Fruit fly (Drosophila melanogaster) whole organism, embryonic: Measurements from ENCODE around the gene CG8641.

Source experiments
- ATbp ChIP-seq: fragments of 200-800 bp; sonication (Bioruptor generic); optimal IDR thresholded peaks from 2 replicates; lab custom pipeline; 2017; ENCODE audit warnings: missing biosample characterization, mild to moderate bottlenecking, missing genetic modification characterization, missing genetic modification reagents
- CG10274 ChIP-seq: fragments of 200-800 bp; sonication (Bioruptor generic); optimal IDR thresholded peaks from 3 replicates; lab custom pipeline; 2017; ENCODE audit warnings: missing biosample characterization, mild to moderate bottlenecking, missing genetic modification characterization
- CG10366 ChIP-seq: fragments of 200-800 bp; sonication (Bioruptor generic); IDR thresholded peaks from 2 replicates; pipeline ENCODE4 v1.3.6; 2022; ENCODE audit warnings: missing biosample characterization, missing genetic modification characterization
- CG11695 ChIP-seq: fragments of 200-800 bp; sonication (Bioruptor generic); IDR thresholded peaks from 3 replicates; pipeline ENCODE4 v1.3.6; 2022; ENCODE audit warnings: missing biosample characterization, missing genetic modification characterization
- CG13287 ChIP-seq: fragments of 200-800 bp; sonication (Bioruptor generic); IDR thresholded peaks from 2 replicates; pipeline ENCODE4 v1.3.6; 2022; ENCODE audit warnings: missing biosample characterization, missing genetic modification characterization; ENCODE audit not compliant: partially characterized antibody
- CG1529 ChIP-seq: fragments of 200-800 bp; sonication (Bioruptor generic); optimal IDR thresholded peaks from 3 replicates; lab custom pipeline; 2018; ENCODE audit warnings: missing biosample characterization, missing genetic modification characterization
- CG15479 ChIP-seq: fragments of 200-800 bp; sonication (Bioruptor generic); optimal IDR thresholded peaks from 3 replicates; lab custom pipeline; 2019; ENCODE audit warnings: missing biosample characterization, mild to moderate bottlenecking, missing genetic modification characterization, moderate library complexity
- CG17328 ChIP-seq: fragments of 200-800 bp; sonication (Bioruptor generic); IDR thresholded peaks from 2 replicates; pipeline ENCODE4 v1.3.6; 2022; ENCODE audit warnings: missing biosample characterization, missing genetic modification characterization
- CG17912 ChIP-seq: fragments of 200-800 bp; sonication (Bioruptor generic); optimal IDR thresholded peaks from 2 replicates; lab custom pipeline; 2018; ENCODE audit warnings: missing biosample characterization, mild to moderate bottlenecking, missing genetic modification characterization
- CG1832 ChIP-seq: fragments of 200-800 bp; sonication (Bioruptor generic); optimal IDR thresholded peaks from 2 replicates; lab custom pipeline; 2017; ENCODE audit warnings: missing biosample characterization, mild to moderate bottlenecking, missing genetic modification characterization, inconsistent platforms
- CG18476 ChIP-seq: fragments of 200-800 bp; sonication (Bioruptor generic); optimal IDR thresholded peaks from 2 replicates; lab custom pipeline; 2016; ENCODE audit warnings: missing biosample characterization, mild to moderate bottlenecking, missing genetic modification characterization
- CG2116 ChIP-seq: fragments of 200-800 bp; sonication (Bioruptor generic); optimal IDR thresholded peaks from 3 replicates; lab custom pipeline; 2018; ENCODE audit warnings: missing biosample characterization, mild to moderate bottlenecking, missing genetic modification characterization
- CG30403 ChIP-seq: fragments of 200-800 bp; sonication (Bioruptor generic); optimal IDR thresholded peaks from 3 replicates; lab custom pipeline; 2016; ENCODE audit warnings: missing biosample characterization, missing genetic modification characterization
- CG3995 ChIP-seq: fragments of 200-800 bp; sonication (Bioruptor generic); optimal IDR thresholded peaks from 3 replicates; lab custom pipeline; 2016; ENCODE audit warnings: missing biosample characterization, missing genetic modification characterization
- CG42726 ChIP-seq: fragments of 200-800 bp; sonication (Bioruptor generic); IDR thresholded peaks from 2 replicates; pipeline ENCODE4 v1.3.6; 2022; ENCODE audit warnings: missing biosample characterization, missing genetic modification characterization; ENCODE audit not compliant: partially characterized antibody
- CG4707 ChIP-seq: fragments of 200-800 bp; sonication (Bioruptor generic); optimal IDR thresholded peaks from 2 replicates; lab custom pipeline; 2018; ENCODE audit warnings: missing biosample characterization, mild to moderate bottlenecking, missing genetic modification characterization, moderate library complexity
- CG6272 ChIP-seq: fragments of 200-800 bp; sonication (Bioruptor generic); IDR thresholded peaks from 2 replicates; pipeline ENCODE4 v1.3.6; 2022; ENCODE audit warnings: missing biosample characterization, missing genetic modification characterization
- CG9437 ChIP-seq: fragments of 200-800 bp; sonication (Bioruptor generic); optimal IDR thresholded peaks from 2 replicates; lab custom pipeline; 2018; ENCODE audit warnings: missing biosample characterization, mild to moderate bottlenecking, missing genetic modification characterization
- CrebB ChIP-seq: fragments of 200-800 bp; sonication (Bioruptor generic); optimal IDR thresholded peaks from 3 replicates; lab custom pipeline; 2018; ENCODE audit warnings: missing biosample characterization, mild to moderate bottlenecking, missing genetic modification characterization
- Dp ChIP-seq: fragments of 200-800 bp; sonication (Bioruptor generic); optimal IDR thresholded peaks from 2 replicates; lab custom pipeline; 2018; ENCODE audit warnings: missing biosample characterization, mild to moderate bottlenecking, missing genetic modification characterization, moderate library complexity
- Eip74EF ChIP-seq, 2 experiments: fragments of 200-800 bp in 1 of 2; fragments of >200 bp in 1 of 2; sonication (Bioruptor generic) in 1 of 2; optimal IDR thresholded peaks; 2 replicates each; lab custom pipeline; 2017 to 2019; ENCODE audit warnings: missing biosample characterization in 2 of 2, missing genetic modification characterization in 2 of 2, mild to moderate bottlenecking in 1 of 2, moderate library complexity in 1 of 2
- Fer1 ChIP-seq: fragments of 200-800 bp; sonication (Bioruptor generic); optimal IDR thresholded peaks from 2 replicates; lab custom pipeline; 2017; ENCODE audit warnings: missing biosample characterization, mild to moderate bottlenecking, missing genetic modification characterization
- H2.0 ChIP-seq: fragments of 200-800 bp; sonication (Bioruptor generic); IDR thresholded peaks from 2 replicates; pipeline ENCODE4 v1.3.6; 2022; ENCODE audit warnings: missing biosample characterization, missing genetic modification characterization
- Hey ChIP-seq: fragments of 200-800 bp; sonication (Bioruptor generic); optimal IDR thresholded peaks from 3 replicates; lab custom pipeline; 2018; ENCODE audit warnings: missing biosample characterization, mild to moderate bottlenecking, missing genetic modification characterization
- Jarid2 ChIP-seq: fragments of 200-800 bp; sonication (Bioruptor generic); optimal IDR thresholded peaks from 3 replicates; lab custom pipeline; 2017; ENCODE audit warnings: mild to moderate bottlenecking, missing biosample characterization, missing genetic modification reagents, missing genetic modification characterization
- MBD-R2 ChIP-seq: fragments of 200-800 bp; sonication (Bioruptor generic); IDR thresholded peaks from 2 replicates; pipeline ENCODE4 v1.3.6; 2022; ENCODE audit warnings: missing biosample characterization, missing genetic modification characterization
- NC2α ChIP-seq: fragments of 200-800 bp; sonication (Bioruptor generic); optimal IDR thresholded peaks from 2 replicates; lab custom pipeline; 2016; ENCODE audit warnings: missing biosample characterization, missing genetic modification characterization
- NC2β ChIP-seq: fragments of 200-800 bp; sonication (Bioruptor generic); optimal IDR thresholded peaks from 2 replicates; lab custom pipeline; 2016; ENCODE audit warnings: missing biosample characterization, missing genetic modification characterization
- Oaz ChIP-seq: fragments of 200-800 bp; sonication (Bioruptor generic); IDR thresholded peaks from 2 replicates; pipeline ENCODE4 v1.3.6; 2022; ENCODE audit warnings: missing biosample characterization, missing genetic modification characterization
- Stat92E ChIP-seq, 3 experiments: fragments of >200 bp in 2 of 3; fragments of 200-800 bp in 1 of 3; sonication (Bioruptor generic) in 1 of 3; optimal IDR thresholded peaks; 2 replicates each; lab custom pipeline; 2017 to 2019; ENCODE audit warnings: missing biosample characterization in 3 of 3, missing genetic modification characterization in 3 of 3, mild to moderate bottlenecking in 1 of 3, moderate library complexity in 1 of 3
- abd-A ChIP-seq: fragments of 200-800 bp; sonication (Bioruptor generic); optimal IDR thresholded peaks from 3 replicates; lab custom pipeline; 2019; ENCODE audit warnings: missing biosample characterization, mild to moderate bottlenecking, missing genetic modification characterization, moderate library complexity
- ash1 ChIP-seq: fragments of 200-800 bp; sonication (Bioruptor generic); optimal IDR thresholded peaks from 2 replicates; lab custom pipeline; 2018; ENCODE audit warnings: missing biosample characterization, mild to moderate bottlenecking, missing genetic modification characterization
- bab2 ChIP-seq: fragments of 200-800 bp; sonication (Bioruptor generic); optimal IDR thresholded peaks from 2 replicates; lab custom pipeline; 2016; ENCODE audit warnings: missing biosample characterization, missing genetic modification characterization
- dan ChIP-seq: fragments of 200-800 bp; sonication (Bioruptor generic); IDR thresholded peaks from 2 replicates; pipeline ENCODE4 v1.3.6; 2022; ENCODE audit warnings: missing biosample characterization, missing genetic modification characterization
- ems ChIP-seq: fragments of 200-800 bp; sonication (Bioruptor generic); optimal IDR thresholded peaks from 3 replicates; lab custom pipeline; 2016; ENCODE audit warnings: missing biosample characterization, missing genetic modification characterization
- exex ChIP-seq: fragments of 200-800 bp; sonication (Bioruptor generic); optimal IDR thresholded peaks from 4 replicates; lab custom pipeline; 2018; ENCODE audit warnings: missing biosample characterization, mild to moderate bottlenecking, missing genetic modification characterization, moderate library complexity
- fd64A ChIP-seq: fragments of 200-800 bp; sonication (Bioruptor generic); optimal IDR thresholded peaks from 3 replicates; lab custom pipeline; 2018; ENCODE audit warnings: missing biosample characterization, mild to moderate bottlenecking, missing genetic modification characterization
- fru ChIP-seq: fragments of >200 bp; optimal IDR thresholded peaks from 2 replicates; lab custom pipeline; 2017
- grn ChIP-seq: fragments of 200-800 bp; sonication (Bioruptor generic); optimal IDR thresholded peaks from 3 replicates; lab custom pipeline; 2017; ENCODE audit warnings: missing biosample characterization, missing genetic modification characterization
- gt ChIP-seq: fragments of 200-800 bp; sonication (Bioruptor generic); IDR thresholded peaks from 2 replicates; pipeline ENCODE4 v1.3.6; 2022; ENCODE audit warnings: missing biosample characterization, missing genetic modification characterization
- kni ChIP-seq: fragments of 200-800 bp; sonication (Bioruptor generic); optimal IDR thresholded peaks from 3 replicates; lab custom pipeline; 2017; ENCODE audit warnings: mild to moderate bottlenecking, missing biosample characterization, missing genetic modification reagents, missing genetic modification characterization
- lab ChIP-seq: fragments of 200-800 bp; sonication (Bioruptor generic); optimal IDR thresholded peaks from 3 replicates; lab custom pipeline; 2017; ENCODE audit warnings: missing biosample characterization, missing genetic modification characterization, mild to moderate bottlenecking, moderate library complexity, missing genetic modification reagents
- mam ChIP-seq: fragments of 200-800 bp; sonication (Bioruptor generic); optimal IDR thresholded peaks from 3 replicates; lab custom pipeline; 2016; ENCODE audit warnings: missing biosample characterization, missing genetic modification characterization
- pum ChIP-seq: fragments of 200-800 bp; sonication (Bioruptor generic); optimal IDR thresholded peaks from 2 replicates; lab custom pipeline; 2016; ENCODE audit warnings: missing biosample characterization, missing genetic modification characterization
- rib ChIP-seq: fragments of 200-800 bp; sonication (Bioruptor generic); IDR thresholded peaks from 2 replicates; pipeline ENCODE4 v1.3.6; 2022; ENCODE audit warnings: missing biosample characterization, missing genetic modification characterization
- row ChIP-seq: fragments of 200-800 bp; sonication (Bioruptor generic); IDR thresholded peaks from 3 replicates; pipeline ENCODE4 v1.3.6; 2022; ENCODE audit warnings: missing biosample characterization, missing genetic modification characterization
- shn ChIP-seq: fragments of 200-800 bp; sonication (Bioruptor generic); optimal IDR thresholded peaks from 3 replicates; lab custom pipeline; 2016; ENCODE audit warnings: missing biosample characterization, missing genetic modification characterization
- ssp ChIP-seq: fragments of 200-800 bp; sonication (Bioruptor generic); IDR thresholded peaks from 2 replicates; pipeline ENCODE4 v1.3.6; 2022; ENCODE audit warnings: missing biosample characterization, missing genetic modification characterization
- sug ChIP-seq: fragments of 200-800 bp; optimal IDR thresholded peaks from 2 replicates; lab custom pipeline; 2019; ENCODE audit warnings: missing biosample characterization, mild to moderate bottlenecking, missing genetic modification characterization, moderate library complexity
- trh ChIP-seq: fragments of 200-800 bp; sonication (Bioruptor generic); optimal IDR thresholded peaks from 2 replicates; lab custom pipeline; 2016; ENCODE audit warnings: missing biosample characterization, missing genetic modification characterization
- yki ChIP-seq: fragments of >200 bp; optimal IDR thresholded peaks from 3 replicates; lab custom pipeline; 2018

CG8641 gene

DNA sequence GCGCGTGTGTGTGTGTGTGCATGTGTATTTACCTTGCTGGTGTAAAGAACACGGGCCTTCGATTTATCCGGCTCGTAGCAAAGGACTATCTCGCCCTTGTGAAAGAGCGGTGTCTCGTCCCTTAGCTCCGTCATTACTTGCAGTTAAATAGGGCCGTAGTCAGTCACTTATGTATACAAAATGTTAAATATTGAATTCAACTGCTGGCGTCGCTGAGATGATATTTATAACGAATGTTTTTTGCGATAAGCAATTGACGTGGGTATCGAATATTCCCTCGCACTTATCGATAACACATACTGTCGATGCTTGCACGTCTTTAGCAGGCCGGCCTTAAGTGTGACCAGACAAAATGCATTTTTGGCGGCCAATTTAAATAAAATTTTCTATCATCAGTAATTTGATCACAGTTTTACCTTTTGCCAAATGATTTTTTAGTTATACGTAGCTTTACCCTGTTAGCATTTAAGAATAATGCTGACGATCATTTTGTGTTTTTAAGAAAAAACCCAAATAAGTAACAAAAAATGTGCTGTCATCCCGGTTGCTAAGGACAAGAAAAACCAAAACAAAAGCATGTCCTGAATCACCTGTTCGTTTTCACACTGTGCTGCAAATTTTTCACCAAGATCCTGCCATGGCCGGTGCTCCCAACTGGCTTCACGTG, 48.2 kb upstream of the CG8641 start, which contains the start of the genes msl-3 and BBS1 (continued):
- TF ChIP-seq CrebB (tag; lab: Kevin White, UChicago) (no peak), Hey (tag; lab: Kevin White, UChicago) (no peak), trh (no peak), fru (lab: Kevin White, UChicago) (no peak), row (no peak), CG1529 (GFP tag; lab: Kevin White, UChicago) (no peak), exex (tag; lab: Kevin White, UChicago) (no peak), CG4707 (GFP tag; lab: Kevin White, UChicago) (no peak), CG2116 (peak; percentile 88), Oaz (GFP tag; lab: Robert Waterston, UW) (no peak), CG18476 (no peak), dan (no peak), Jarid2 (GFP tag; lab: Kevin White, UChicago) (no peak), shn (GFP tag; lab: Kevin White, UChicago) (no peak), bab2 (no peak), CG3995 (GFP tag; lab: Kevin White, UChicago) (no peak), CG1832 (GFP tag; lab: Kevin White, UChicago) (no peak), CG42726 (GFP tag; lab: Robert Waterston, UW) (no peak), abd-A (tag; lab: Kevin White, UChicago) (no peak), CG10274 (no peak), sug (tag; lab: Kevin White, UChicago) (peak; percentile 22), rib (no peak), CG9437 (no peak), CG13287 (GFP tag; lab: Robert Waterston, UW) (peak; percentile 82), yki (no peak), CG10366 (no peak), ems (GFP tag; lab: Kevin White, UChicago) (no peak), grn (GFP tag; lab: Kevin White, UChicago) (no peak), pum (no peak), NC2β (GFP tag; lab: Kevin White, UChicago) (no peak), CG17328 (GFP tag; lab: Robert Waterston, UW) (no peak), H2.0 (no peak), Dp (GFP tag; lab: Kevin White, UChicago) (peak; percentile 95), Stat92E (GFP tag; optimal IDR thresholded peaks at IDR 0.05; lab: Kevin White, UChicago) (no peak), mam (no peak), CG11695 (GFP tag; lab: Robert Waterston, UW) (no peak; the same call in 2 of the 3 replicates), NC2α (GFP tag; lab: Kevin White, UChicago) (no peak), lab (GFP tag; lab: Kevin White, UChicago) (peak; percentile 13), Eip74EF (GFP tag; optimal IDR thresholded peaks at IDR 0.05; lab: Kevin White, UChicago) (no peak), CG17912 (no peak), ATbp (GFP tag; lab: Kevin White, UChicago) (no peak), ssp (GFP tag; lab: Robert Waterston, UW) (no peak), Fer1 (GFP tag; lab: Kevin White, UChicago) (peak; percentile 33), MBD-R2 (GFP tag; lab: Robert Waterston, UW) (peak; percentile 69), ash1 (GFP tag; lab: Kevin White, UChicago) (no peak), CG30403 (no peak), kni (no peak), gt (GFP tag; lab: Robert Waterston, UW) (no peak), fd64A (GFP tag; lab: Kevin White, UChicago) (no peak), CG15479 (GFP tag; lab: Kevin White, UChicago) (no peak), CG6272 (GFP tag; lab: Robert Waterston, UW) (no peak)
